Worm (Caenorhabditis elegans) whole organism, L3 larva: ENCODE results near the gene fbxc-33.

Experiments used
- ZK546.5 ChIP-seq: sonication (generic microtip); optimal IDR thresholded peaks from 2 replicates; lab custom pipeline; 2017; ENCODE audit warnings: missing biosample characterization, missing genetic modification characterization
- aly-2 ChIP-seq: fragments of 150-350 bp; optimal IDR thresholded peaks from 2 replicates; lab custom pipeline; 2014; ENCODE audit warnings: missing biosample characterization, missing genetic modification characterization
- ceh-82 ChIP-seq: fragments of 150-350 bp; optimal IDR thresholded peaks from 2 replicates; lab custom pipeline; 2014; ENCODE audit warnings: missing biosample characterization, missing genetic modification characterization
- ceh-9 ChIP-seq: sonication (generic microtip); optimal IDR thresholded peaks from 2 replicates; lab custom pipeline; 2018; ENCODE audit warnings: missing biosample characterization, missing genetic modification characterization
- fkh-10 ChIP-seq: sonication (generic microtip); optimal IDR thresholded peaks from 2 replicates; lab custom pipeline; 2017; ENCODE audit warnings: missing biosample characterization, missing genetic modification reagents, missing genetic modification characterization
- lin-15B ChIP-seq: fragments of 150-350 bp; optimal IDR thresholded peaks from 2 replicates; lab custom pipeline; 2014; ENCODE audit warnings: missing biosample characterization, missing genetic modification characterization
- nhr-11 ChIP-seq: fragments of 150-350 bp; optimal IDR thresholded peaks from 2 replicates; lab custom pipeline; 2014; ENCODE audit warnings: missing biosample characterization, missing genetic modification characterization
- nhr-237 ChIP-seq: fragments of 150-350 bp; optimal IDR thresholded peaks from 2 replicates; lab custom pipeline; 2014; ENCODE audit warnings: missing biosample characterization, missing genetic modification characterization
- nhr-76 ChIP-seq: fragments of 150-350 bp; sonication (generic microtip); optimal IDR thresholded peaks from 5 replicates; lab custom pipeline; 2014; ENCODE audit warnings: missing biosample characterization, missing genetic modification characterization
- pqm-1 ChIP-seq: fragments of 150-350 bp; optimal IDR thresholded peaks from 2 replicates; lab custom pipeline; 2017; ENCODE audit warnings: missing biosample characterization, missing genetic modification characterization, inconsistent platforms
- skn-1 ChIP-seq: fragments of 150-350 bp; optimal IDR thresholded peaks from 2 replicates; lab custom pipeline; 2014; ENCODE audit warnings: missing biosample characterization, missing genetic modification characterization
- tbx-2 ChIP-seq: sonication (generic microtip); optimal IDR thresholded peaks from 2 replicates; lab custom pipeline; 2016; ENCODE audit warnings: mild to moderate bottlenecking, missing genetic modification characterization, missing compliant biosample characterization
- zag-1 ChIP-seq: fragments of 150-350 bp; optimal IDR thresholded peaks from 2 replicates; lab custom pipeline; 2014; ENCODE audit warnings: missing biosample characterization, missing genetic modification characterization

ce11 chrII:950374-950773 lies 36.9 kb downstream of the fbxc-33 start:
- TF ChIP-seq nhr-237 (tag; lab: Kevin White, UChicago): no peak
- no peak for TF ChIP-seq tbx-2 (tag; lab: Kevin White, UChicago)
- TF ChIP-seq pqm-1 (tag; lab: Kevin White, UChicago): no peak
- no peak for TF ChIP-seq nhr-11 (tag; lab: Kevin White, UChicago)
- no peak for TF ChIP-seq aly-2 (tag; lab: Kevin White, UChicago)
- TF ChIP-seq lin-15B: no peak
- TF ChIP-seq nhr-76: no peak
- no peak for TF ChIP-seq ceh-9 (tag; lab: Kevin White, UChicago)
- no peak for TF ChIP-seq ZK546.5 (tag; lab: Kevin White, UChicago)
- TF ChIP-seq skn-1: no peak
- no peak for TF ChIP-seq fkh-10 (GFP tag; lab: Kevin White, UChicago)
- TF ChIP-seq ceh-82 (tag; lab: Kevin White, UChicago): no peak
- no peak for TF ChIP-seq zag-1
